Fruit fly (Drosophila melanogaster) whole organism, embryonic: ENCODE results near the gene Rpp20.

Experiments
- Bteb2 ChIP-seq: fragments of 200-800 bp; sonication (Bioruptor generic); optimal IDR thresholded peaks from 2 replicates; lab custom pipeline; 2016; ENCODE audit warnings: missing biosample characterization, missing genetic modification characterization
- CG10366 ChIP-seq: fragments of 200-800 bp; sonication (Bioruptor generic); IDR thresholded peaks from 2 replicates; pipeline ENCODE4 v1.3.6; 2022; ENCODE audit warnings: missing biosample characterization, missing genetic modification characterization
- CG11456 ChIP-seq: fragments of 200-800 bp; sonication (Bioruptor generic); IDR thresholded peaks from 3 replicates; pipeline ENCODE4 v1.3.6; 2022; ENCODE audit warnings: missing biosample characterization, missing genetic modification characterization
- CG12236 ChIP-seq: fragments of 200-800 bp; sonication (Bioruptor generic); optimal IDR thresholded peaks from 2 replicates; lab custom pipeline; 2016; ENCODE audit warnings: missing biosample characterization, missing genetic modification characterization
- CG13775 ChIP-seq: fragments of 200-800 bp; sonication (Bioruptor generic); optimal IDR thresholded peaks from 3 replicates; lab custom pipeline; 2017; ENCODE audit warnings: missing biosample characterization, mild to moderate bottlenecking, missing genetic modification characterization
- CG16779 ChIP-seq: fragments of 200-800 bp; sonication (Bioruptor generic); IDR thresholded peaks from 2 replicates; pipeline ENCODE4 v1.3.6; 2022; ENCODE audit warnings: missing biosample characterization, missing genetic modification characterization
- CG18764 ChIP-seq: fragments of 200-800 bp; sonication (Bioruptor generic); optimal IDR thresholded peaks from 3 replicates; lab custom pipeline; 2016; ENCODE audit warnings: missing biosample characterization, missing genetic modification characterization
- CG2875 ChIP-seq: fragments of 200-800 bp; sonication (Bioruptor generic); optimal IDR thresholded peaks from 2 replicates; lab custom pipeline; 2017; ENCODE audit warnings: missing biosample characterization, mild to moderate bottlenecking, missing genetic modification characterization, missing genetic modification reagents
- CG31388 ChIP-seq: fragments of 200-800 bp; sonication (Bioruptor generic); optimal IDR thresholded peaks from 2 replicates; lab custom pipeline; 2016; ENCODE audit warnings: missing biosample characterization, missing genetic modification characterization
- CG32772 ChIP-seq: fragments of 200-800 bp; sonication (Bioruptor generic); IDR thresholded peaks from 2 replicates; pipeline ENCODE4 v1.3.6; 2022; ENCODE audit warnings: missing biosample characterization, missing genetic modification characterization
- CG33557 ChIP-seq: fragments of 200-800 bp; sonication (Bioruptor generic); optimal IDR thresholded peaks from 2 replicates; lab custom pipeline; 2019; ENCODE audit warnings: missing biosample characterization, mild to moderate bottlenecking, missing genetic modification characterization, moderate library complexity
- CG34224 ChIP-seq: fragments of 200-800 bp; sonication (Bioruptor generic); IDR thresholded peaks from 3 replicates; pipeline ENCODE4 v1.3.6; 2022; ENCODE audit warnings: missing biosample characterization, missing genetic modification characterization; ENCODE audit not compliant: partially characterized antibody
- CG4707 ChIP-seq: fragments of 200-800 bp; sonication (Bioruptor generic); optimal IDR thresholded peaks from 2 replicates; lab custom pipeline; 2018; ENCODE audit warnings: missing biosample characterization, mild to moderate bottlenecking, missing genetic modification characterization, moderate library complexity
- CG4854 ChIP-seq: fragments of 200-800 bp; sonication (Bioruptor generic); optimal IDR thresholded peaks from 2 replicates; lab custom pipeline; 2016; ENCODE audit warnings: missing biosample characterization, missing genetic modification characterization, inconsistent platforms
- CG6854 ChIP-seq: fragments of 200-800 bp; sonication (Bioruptor generic); optimal IDR thresholded peaks from 3 replicates; lab custom pipeline; 2017; ENCODE audit warnings: missing biosample characterization, mild to moderate bottlenecking, missing genetic modification characterization
- CG7357 ChIP-seq: fragments of 200-800 bp; sonication (Bioruptor generic); IDR thresholded peaks from 3 replicates; pipeline ENCODE4 v1.3.6; 2022; ENCODE audit warnings: missing biosample characterization, missing genetic modification characterization
- CG7745 ChIP-seq: fragments of 200-800 bp; sonication (Bioruptor generic); optimal IDR thresholded peaks from 2 replicates; lab custom pipeline; 2018; ENCODE audit warnings: missing biosample characterization, mild to moderate bottlenecking, missing genetic modification characterization, moderate library complexity
- CG8290 ChIP-seq, 3 experiments: fragments of 200-800 bp; sonication (Bioruptor generic); optimal IDR thresholded peaks; 2 replicates each; lab custom pipeline; 2016 to 2019; ENCODE audit warnings: missing biosample characterization in 3 of 3, missing genetic modification characterization in 3 of 3, mild to moderate bottlenecking in 2 of 3, moderate library complexity in 1 of 3
- CG8944 ChIP-seq: fragments of 200-800 bp; sonication (Bioruptor generic); optimal IDR thresholded peaks from 3 replicates; lab custom pipeline; 2016; ENCODE audit warnings: missing biosample characterization, missing genetic modification characterization
- CG9437 ChIP-seq: fragments of 200-800 bp; sonication (Bioruptor generic); optimal IDR thresholded peaks from 2 replicates; lab custom pipeline; 2018; ENCODE audit warnings: missing biosample characterization, mild to moderate bottlenecking, missing genetic modification characterization
- CG9932 ChIP-seq: fragments of 200-800 bp; sonication (Bioruptor generic); IDR thresholded peaks from 2 replicates; pipeline ENCODE4 v1.3.6; 2022; ENCODE audit warnings: missing biosample characterization, missing genetic modification characterization
- D19A ChIP-seq: fragments of 200-800 bp; optimal IDR thresholded peaks from 3 replicates; lab custom pipeline; 2019; ENCODE audit warnings: missing biosample characterization, mild to moderate bottlenecking, missing genetic modification characterization, moderate library complexity
- D19B ChIP-seq: fragments of 200-800 bp; sonication (Bioruptor generic); optimal IDR thresholded peaks from 2 replicates; lab custom pipeline; 2017; ENCODE audit warnings: missing biosample characterization, mild to moderate bottlenecking, missing genetic modification characterization
- Dbx ChIP-seq: fragments of 200-800 bp; sonication (Bioruptor generic); IDR thresholded peaks from 3 replicates; pipeline ENCODE4 v1.3.6; 2022; ENCODE audit warnings: missing biosample characterization, missing genetic modification characterization
- Ets65A ChIP-seq: fragments of 200-800 bp; sonication (Bioruptor generic); peaks from one replicate; lab custom pipeline; 2016; ENCODE audit warnings: missing biosample characterization, missing genetic modification characterization
- Fer3 ChIP-seq: fragments of 200-800 bp; sonication (Bioruptor generic); optimal IDR thresholded peaks from 2 replicates; lab custom pipeline; 2018; ENCODE audit warnings: missing biosample characterization, mild to moderate bottlenecking, missing genetic modification characterization, moderate library complexity
- HHEX ChIP-seq: fragments of 200-800 bp; sonication (Bioruptor generic); optimal IDR thresholded peaks from 3 replicates; lab custom pipeline; 2017; ENCODE audit warnings: missing biosample characterization, mild to moderate bottlenecking, missing genetic modification characterization, missing genetic modification reagents
- HLHmδ ChIP-seq: fragments of 200-800 bp; sonication (Bioruptor generic); optimal IDR thresholded peaks from 2 replicates; lab custom pipeline; 2018; ENCODE audit warnings: missing biosample characterization, mild to moderate bottlenecking, missing genetic modification characterization, moderate library complexity
- Lpt ChIP-seq: fragments of >200 bp; optimal IDR thresholded peaks from 2 replicates; lab custom pipeline; 2018; ENCODE audit warnings: missing biosample characterization, missing genetic modification characterization
- Pdp1 ChIP-seq, 2 experiments: fragments of 200-800 bp; sonication (Bioruptor generic); optimal IDR thresholded peaks; 3 replicates each; lab custom pipeline; 2016; ENCODE audit warnings: missing biosample characterization in 2 of 2, missing genetic modification characterization in 2 of 2, mild to moderate bottlenecking in 1 of 2, moderate library complexity in 1 of 2
- bigmax ChIP-seq: fragments of 200-800 bp; sonication (Bioruptor generic); optimal IDR thresholded peaks from 2 replicates; lab custom pipeline; 2018; ENCODE audit warnings: missing biosample characterization, mild to moderate bottlenecking, missing genetic modification characterization
- corto ChIP-seq: fragments of 200-800 bp; sonication (Bioruptor generic); optimal IDR thresholded peaks from 2 replicates; lab custom pipeline; 2016; ENCODE audit warnings: missing biosample characterization, mild to moderate bottlenecking, missing genetic modification characterization, moderate library complexity
- dan ChIP-seq: fragments of 200-800 bp; sonication (Bioruptor generic); IDR thresholded peaks from 2 replicates; pipeline ENCODE4 v1.3.6; 2022; ENCODE audit warnings: missing biosample characterization, missing genetic modification characterization
- danr ChIP-seq: fragments of 200-800 bp; sonication (Bioruptor generic); IDR thresholded peaks from 2 replicates; pipeline ENCODE4 v1.3.6; 2022; ENCODE audit warnings: missing biosample characterization, missing genetic modification characterization
- ems ChIP-seq: fragments of 200-800 bp; sonication (Bioruptor generic); optimal IDR thresholded peaks from 3 replicates; lab custom pipeline; 2016; ENCODE audit warnings: missing biosample characterization, missing genetic modification characterization
- ewg ChIP-seq: fragments of 200-800 bp; sonication (Bioruptor generic); optimal IDR thresholded peaks from 3 replicates; lab custom pipeline; 2017; ENCODE audit warnings: mild to moderate bottlenecking, missing biosample characterization, missing genetic modification reagents, missing genetic modification characterization
- fd3F ChIP-seq: fragments of 200-800 bp; sonication (Bioruptor generic); optimal IDR thresholded peaks from 2 replicates; lab custom pipeline; 2018; ENCODE audit warnings: missing biosample characterization, mild to moderate bottlenecking, missing genetic modification characterization, moderate library complexity
- gcm2 ChIP-seq: fragments of 200-800 bp; sonication (Bioruptor generic); optimal IDR thresholded peaks from 2 replicates; lab custom pipeline; 2016; ENCODE audit warnings: missing biosample characterization, missing genetic modification characterization
- gem ChIP-seq: fragments of 200-800 bp; sonication (Bioruptor generic); optimal IDR thresholded peaks from 2 replicates; lab custom pipeline; 2019; ENCODE audit warnings: missing biosample characterization, mild to moderate bottlenecking, missing genetic modification characterization, moderate library complexity
- grau ChIP-seq: fragments of 200-800 bp; optimal IDR thresholded peaks from 3 replicates; lab custom pipeline; 2019; ENCODE audit warnings: missing biosample characterization, mild to moderate bottlenecking, missing genetic modification characterization, moderate library complexity
- h ChIP-seq: fragments of >200 bp; optimal IDR thresholded peaks from 2 replicates; lab custom pipeline; 2017
- kni ChIP-seq: fragments of 200-800 bp; sonication (Bioruptor generic); optimal IDR thresholded peaks from 3 replicates; lab custom pipeline; 2017; ENCODE audit warnings: mild to moderate bottlenecking, missing biosample characterization, missing genetic modification reagents, missing genetic modification characterization
- knrl ChIP-seq: fragments of 200-800 bp; sonication (Bioruptor generic); IDR thresholded peaks from 3 replicates; pipeline ENCODE4 v1.3.6; 2022; ENCODE audit warnings: missing biosample characterization, missing genetic modification characterization; ENCODE audit not compliant: partially characterized antibody
- odd ChIP-seq: fragments of 200-800 bp; sonication (Bioruptor generic); optimal IDR thresholded peaks from 2 replicates; lab custom pipeline; 2017; ENCODE audit warnings: missing biosample characterization, mild to moderate bottlenecking, missing genetic modification characterization
- shn ChIP-seq: fragments of 200-800 bp; sonication (Bioruptor generic); optimal IDR thresholded peaks from 3 replicates; lab custom pipeline; 2016; ENCODE audit warnings: missing biosample characterization, missing genetic modification characterization
- tna ChIP-seq: fragments of 200-800 bp; sonication (Bioruptor generic); IDR thresholded peaks from 2 replicates; pipeline ENCODE4 v1.3.6; 2022; ENCODE audit warnings: missing biosample characterization, missing genetic modification characterization; ENCODE audit not compliant: partially characterized antibody
- trem ChIP-seq: fragments of 200-800 bp; optimal IDR thresholded peaks from 3 replicates; lab custom pipeline; 2019; ENCODE audit warnings: missing biosample characterization, mild to moderate bottlenecking, missing genetic modification characterization, moderate library complexity
- wdn ChIP-seq: fragments of 200-800 bp; sonication (Bioruptor generic); IDR thresholded peaks from 2 replicates; pipeline ENCODE4 v1.3.6; 2022; ENCODE audit warnings: missing biosample characterization, missing genetic modification characterization
- wek ChIP-seq: fragments of 200-800 bp; sonication (Bioruptor generic); optimal IDR thresholded peaks from 3 replicates; lab custom pipeline; 2018; ENCODE audit warnings: missing biosample characterization, mild to moderate bottlenecking, missing genetic modification characterization, moderate library complexity
- zfh1 ChIP-seq: fragments of 200-800 bp; sonication (Bioruptor generic); IDR thresholded peaks from 3 replicates; pipeline ENCODE4 v1.3.6; 2022; ENCODE audit warnings: missing biosample characterization, missing genetic modification characterization

The Rpp20 gene

dm6 chrX:19750626-19751149 lies 6.5 kb downstream of the Rpp20 start, which contains the start of gene Abcd3 (continued):
- peak; percentile 14; the same call in 1 of the 3 replicates for TF ChIP-seq Dbx (GFP tag; lab: Robert Waterston, UW)
- peak; percentile 6 for TF ChIP-seq wek (GFP tag; lab: Kevin White, UChicago)
- no peak for TF ChIP-seq CG9437 (GFP tag; lab: Kevin White, UChicago)
- TF ChIP-seq CG4854 (GFP tag; lab: Kevin White, UChicago): no peak
- TF ChIP-seq wdn (GFP tag; lab: Robert Waterston, UW): no peak
- TF ChIP-seq HHEX (GFP tag; lab: Kevin White, UChicago): peak; percentile 28
- no peak for TF ChIP-seq gem (tag; lab: Kevin White, UChicago)
- peak; percentile 51 for TF ChIP-seq Ets65A (GFP tag; lab: Kevin White, UChicago)
- no peak for TF ChIP-seq Fer3 (tag; lab: Kevin White, UChicago)
- no peak for TF ChIP-seq dan (GFP tag; lab: Robert Waterston, UW)
- TF ChIP-seq CG8944 (GFP tag; lab: Kevin White, UChicago): no peak
- TF ChIP-seq CG18764 (GFP tag; lab: Kevin White, UChicago): no peak
- TF ChIP-seq ewg (GFP tag; lab: Kevin White, UChicago): peak; percentile 38
- TF ChIP-seq fd3F (GFP tag; lab: Kevin White, UChicago): no peak
- peak; percentile 22 for TF ChIP-seq HLHmδ (GFP tag; lab: Kevin White, UChicago)
- TF ChIP-seq CG31388 (GFP tag; lab: Kevin White, UChicago): no peak
- TF ChIP-seq tna (GFP tag; lab: Robert Waterston, UW): peak; percentile 68
- no peak for TF ChIP-seq CG12236
- TF ChIP-seq h (lab: Kevin White, UChicago): no peak
- no peak for TF ChIP-seq Lpt (GFP tag; lab: Kevin White, UChicago)
- peak; percentile 41; the same call in 2 of the 3 replicates for TF ChIP-seq zfh1 (GFP tag; lab: Robert Waterston, UW)
- TF ChIP-seq CG34224: peak; percentile 73
- no peak for TF ChIP-seq CG7357 (GFP tag; lab: Robert Waterston, UW)
- 0 out of 3 replicates have a peak, but pooled peaks have one; percentile 49 for TF ChIP-seq CG11456 (GFP tag; lab: Robert Waterston, UW)
- peak; percentile 10 for TF ChIP-seq grau (tag; lab: Kevin White, UChicago)
- TF ChIP-seq CG10366 (GFP tag; lab: Robert Waterston, UW): peak; percentile 34; the same call in 1 of the 2 replicates
- TF ChIP-seq CG8290 (GFP tag; optimal IDR thresholded peaks at IDR 0.05; lab: Kevin White, UChicago): peak; percentile 54
- TF ChIP-seq CG8290 (tag; optimal IDR thresholded peaks at IDR 0.05; lab: Kevin White, UChicago): peak; percentile 86 to 93
- peak; percentile 47 for TF ChIP-seq odd
- TF ChIP-seq CG33557 (GFP tag; lab: Kevin White, UChicago): peak; percentile 58
- TF ChIP-seq D19B (GFP tag; lab: Kevin White, UChicago): no peak
- TF ChIP-seq shn (GFP tag; lab: Kevin White, UChicago): peak; percentile 1
- peak; percentile 18 for TF ChIP-seq CG13775 (GFP tag; lab: Kevin White, UChicago)
- TF ChIP-seq D19A: peak; percentile 6
- TF ChIP-seq gcm2: no peak
- TF ChIP-seq danr: no peak
- no peak for TF ChIP-seq CG16779 (GFP tag; lab: Robert Waterston, UW)
- peak; percentile 21 to 59 for TF ChIP-seq Pdp1 (GFP tag; optimal IDR thresholded peaks at IDR 0.05; lab: Kevin White, UChicago)
- no peak for TF ChIP-seq CG7745 (tag; lab: Kevin White, UChicago)
- no peak for TF ChIP-seq CG2875 (GFP tag; lab: Kevin White, UChicago)
- peak; percentile 58 for TF ChIP-seq knrl
- no peak for TF ChIP-seq corto (GFP tag; lab: Kevin White, UChicago)
- no peak for TF ChIP-seq CG32772 (GFP tag; lab: Robert Waterston, UW)
- TF ChIP-seq CG4707 (GFP tag; lab: Kevin White, UChicago): peak; percentile 7
- peak; percentile 46 for TF ChIP-seq trem (tag; lab: Kevin White, UChicago)
- TF ChIP-seq bigmax (GFP tag; lab: Kevin White, UChicago): no peak
- no peak for TF ChIP-seq Bteb2
- TF ChIP-seq kni: peak; percentile 65
- TF ChIP-seq ems (GFP tag; lab: Kevin White, UChicago): peak; percentile 31
- peak; percentile 46 for TF ChIP-seq CG6854 (GFP tag; lab: Kevin White, UChicago)
- TF ChIP-seq CG9932 (GFP tag; lab: Robert Waterston, UW): peak; percentile 60
